Fruit fly (Drosophila melanogaster): ENCODE measurements around the gene CG11122.

The CG11122 gene

dm6 chrX:11146598-11147176 is 22.2 kb upstream of the CG11122 start (continued):
- TF ChIP-seq unpg (GFP tag; optimal IDR thresholded peaks at IDR 0.05) (peak; percentile 21), E2f1 (GFP tag; IDR thresholded peaks at IDR 0.05) (0 out of 2 replicates have a peak, but pooled peaks have one; percentile 34), sob (GFP tag; IDR thresholded peaks at IDR 0.05) (peak; percentile 13; the same call in 1 of the 2 replicates), Side (GFP tag; optimal IDR thresholded peaks at IDR 0.05) (peak; percentile 17), ken (GFP tag; IDR thresholded peaks at IDR 0.05) (0 out of 3 replicates have a peak, but pooled peaks have one; percentile 8), dysf (GFP tag; IDR thresholded peaks at IDR 0.05) (peak; percentile 47; the same call in 1 of the 3 replicates), bsh (GFP tag; optimal IDR thresholded peaks at IDR 0.05) (peak in 1 of 2 experiments; percentile 26), CG8924 (tag; optimal IDR thresholded peaks at IDR 0.05) (peak; percentile 10), Rfx (GFP tag; IDR thresholded peaks at IDR 0.05) (0 out of 2 replicates have a peak, but pooled peaks have one; percentile 26), CG17328 (GFP tag; IDR thresholded peaks at IDR 0.05) (0 out of 2 replicates have a peak, but pooled peaks have one; percentile 14), ac (GFP tag; optimal IDR thresholded peaks at IDR 0.05) (peak; percentile 69), pnt (GFP tag; optimal IDR thresholded peaks at IDR 0.05) (peak; percentile 19), PHDP (tag; optimal IDR thresholded peaks at IDR 0.05) (peak; percentile 24), H15 (GFP tag; IDR thresholded peaks at IDR 0.05) (no peak), sr (GFP tag; IDR thresholded peaks at IDR 0.05) (no peak), CG9437 (GFP tag; optimal IDR thresholded peaks at IDR 0.05) (no peak), ap (GFP tag; IDR thresholded peaks at IDR 0.05) (no peak), CG16779 (GFP tag; IDR thresholded peaks at IDR 0.05) (0 out of 2 replicates have a peak, but pooled peaks have one; percentile 34), tll (GFP tag; optimal IDR thresholded peaks at IDR 0.05) (peak in 1 of 2 experiments; percentile 18), org-1 (GFP tag; optimal IDR thresholded peaks at IDR 0.05) (peak; percentile 33), CG18262 (tag; optimal IDR thresholded peaks at IDR 0.05) (peak; percentile 22), hkb (optimal IDR thresholded peaks at IDR 0.05) (no peak), hkb (GFP tag; IDR thresholded peaks at IDR 0.05) (peak; percentile 64), CG1792 (GFP tag; optimal IDR thresholded peaks at IDR 0.05) (no peak), dmrt11E (tag; optimal IDR thresholded peaks at IDR 0.05) (peak; percentile 34), CG6813 (GFP tag; optimal IDR thresholded peaks at IDR 0.05) (no peak), ind (GFP tag; optimal IDR thresholded peaks at IDR 0.05) (peak; percentile 27), dm (GFP tag; optimal IDR thresholded peaks at IDR 0.05) (no peak), CG12942 (GFP tag; optimal IDR thresholded peaks at IDR 0.05) (no peak), Fer3 (tag; optimal IDR thresholded peaks at IDR 0.05) (no peak), CG17361 (GFP tag; IDR thresholded peaks at IDR 0.05) (0 out of 3 replicates have a peak, but pooled peaks have one; percentile 10), zfh1 (GFP tag; IDR thresholded peaks at IDR 0.05) (peak; percentile 79), gro (GFP tag; optimal IDR thresholded peaks at IDR 0.05) (peak; percentile 4), nmo (GFP tag; optimal IDR thresholded peaks at IDR 0.05) (peak; percentile 39), CG10321 (GFP tag; IDR thresholded peaks at IDR 0.05) (peak; percentile 56; the same call in 1 of the 2 replicates), lbe (GFP tag; optimal IDR thresholded peaks at IDR 0.05) (no peak), HLHmδ (GFP tag; optimal IDR thresholded peaks at IDR 0.05) (no peak), CG2712 (tag; optimal IDR thresholded peaks at IDR 0.05) (peak; percentile 37), nom (GFP tag; optimal IDR thresholded peaks at IDR 0.05) (peak; percentile 30), Fer1 (GFP tag; optimal IDR thresholded peaks at IDR 0.05) (peak; percentile 34), CG15696 (tag; optimal IDR thresholded peaks at IDR 0.05) (peak; percentile 46), CG1233 (GFP tag; optimal IDR thresholded peaks at IDR 0.05) (peak; percentile 25), CG14014 (GFP tag; IDR thresholded peaks at IDR 0.05) (peak; percentile 56; the same call in 1 of the 2 replicates), lov (optimal IDR thresholded peaks at IDR 0.05) (no peak), lov (GFP tag; IDR thresholded peaks at IDR 0.05) (0 out of 3 replicates have a peak, but pooled peaks have one; percentile 11), CG6791 (GFP tag; IDR thresholded peaks at IDR 0.05; ENCODE audit: partially characterized antibody) (no peak), CG34224 (GFP tag; IDR thresholded peaks at IDR 0.05; ENCODE audit: partially characterized antibody) (no peak), lmd (GFP tag; IDR thresholded peaks at IDR 0.05) (peak; percentile 24; the same call in 1 of the 2 replicates), CG4820 (GFP tag; optimal IDR thresholded peaks at IDR 0.05) (peak; percentile 96)

Data from whole organism, embryonic.